Worm (Caenorhabditis elegans) whole organism, mixed stage, embryonic: ENCODE measurements around the gene shn-1.

Experiments used
- M03D4.4 ChIP-seq: sonication (generic microtip); optimal IDR thresholded peaks from 2 replicates; lab custom pipeline; 2017; ENCODE audit warnings: mild to moderate bottlenecking, missing genetic modification characterization, missing compliant biosample characterization
- bed-3 ChIP-seq: fragments of 200-800 bp; sonication (Bioruptor generic); optimal IDR thresholded peaks from 3 replicates; lab custom pipeline; 2018; ENCODE audit warnings: mild to moderate bottlenecking, missing genetic modification characterization, moderate library complexity, missing compliant biosample characterization
- blmp-1 ChIP-seq: fragments of 150-350 bp; optimal IDR thresholded peaks from 2 replicates; lab custom pipeline; 2014; ENCODE audit warnings: missing biosample characterization, missing genetic modification characterization
- ceh-43 ChIP-seq: fragments of 200-800 bp; sonication (Bioruptor generic); optimal IDR thresholded peaks from 2 replicates; lab custom pipeline; 2018; ENCODE audit warnings: mild to moderate bottlenecking, missing genetic modification characterization, moderate library complexity, missing compliant biosample characterization
- ces-1 ChIP-seq: fragments of 150-350 bp; optimal IDR thresholded peaks from 2 replicates; lab custom pipeline; 2014; ENCODE audit warnings: missing biosample characterization, missing genetic modification reagents, missing genetic modification characterization
- drap-1 ChIP-seq: fragments of 200-800 bp; sonication (Bioruptor generic); optimal IDR thresholded peaks from 3 replicates; lab custom pipeline; 2018; ENCODE audit warnings: mild to moderate bottlenecking, missing genetic modification characterization, missing compliant biosample characterization
- elt-1 ChIP-seq: sonication (generic microtip); optimal IDR thresholded peaks from 2 replicates; lab custom pipeline; 2017; ENCODE audit warnings: missing genetic modification characterization, mild to moderate bottlenecking, missing compliant biosample characterization, antibody characterized with exemption, moderate library complexity, borderline replicate concordance; ENCODE audit not compliant: insufficient read depth
- elt-3 ChIP-seq: fragments of 150-350 bp; optimal IDR thresholded peaks from 2 replicates; lab custom pipeline; 2014; ENCODE audit warnings: missing biosample characterization, missing genetic modification characterization
- flh-1 ChIP-seq: fragments of 200-800 bp; sonication (Bioruptor generic); optimal IDR thresholded peaks from 2 replicates; lab custom pipeline; 2018; ENCODE audit warnings: mild to moderate bottlenecking, missing genetic modification characterization, moderate library complexity, missing compliant biosample characterization
- ham-2 ChIP-seq: fragments of 200-800 bp; sonication (Bioruptor generic); optimal IDR thresholded peaks from 2 replicates; lab custom pipeline; 2018; ENCODE audit warnings: mild to moderate bottlenecking, missing genetic modification characterization, missing compliant biosample characterization
- lin-13 ChIP-seq: fragments of 150-350 bp; optimal IDR thresholded peaks from 2 replicates; lab custom pipeline; 2014; ENCODE audit warnings: missing biosample characterization, missing genetic modification characterization
- lin-32 ChIP-seq: fragments of 200-800 bp; sonication (Bioruptor generic); optimal IDR thresholded peaks from 2 replicates; lab custom pipeline; 2018; ENCODE audit warnings: mild to moderate bottlenecking, missing genetic modification characterization, missing compliant biosample characterization
- mls-2 ChIP-seq: sonication (generic microtip); optimal IDR thresholded peaks from 2 replicates; lab custom pipeline; 2016; ENCODE audit warnings: mild to moderate bottlenecking, missing genetic modification characterization, moderate library complexity, missing compliant biosample characterization
- nhr-12 ChIP-seq: fragments of 150-350 bp; optimal IDR thresholded peaks from 2 replicates; lab custom pipeline; 2014; ENCODE audit warnings: missing biosample characterization, missing genetic modification characterization
- nhr-2 ChIP-seq: fragments of 150-350 bp; optimal IDR thresholded peaks from 2 replicates; lab custom pipeline; 2014; ENCODE audit warnings: missing biosample characterization, missing genetic modification characterization
- nhr-237 ChIP-seq: fragments of 150-350 bp; optimal IDR thresholded peaks from 2 replicates; lab custom pipeline; 2014; ENCODE audit warnings: missing biosample characterization, missing genetic modification characterization
- nhr-28 ChIP-seq: fragments of 150-350 bp; optimal IDR thresholded peaks from 2 replicates; lab custom pipeline; 2014; ENCODE audit warnings: missing biosample characterization, missing genetic modification characterization
- pha-4 ChIP-seq: fragments of 150-350 bp; optimal IDR thresholded peaks from 2 replicates; lab custom pipeline; 2018; ENCODE audit warnings: missing biosample characterization, missing genetic modification reagents, missing genetic modification characterization
- sem-2 ChIP-seq: fragments of 200-800 bp; sonication (Bioruptor generic); optimal IDR thresholded peaks from 2 replicates; lab custom pipeline; 2018; ENCODE audit warnings: mild to moderate bottlenecking, missing genetic modification characterization, missing compliant biosample characterization
- sptf-1 ChIP-seq: sonication (generic microtip); optimal IDR thresholded peaks from 2 replicates; lab custom pipeline; 2017; ENCODE audit warnings: mild to moderate bottlenecking, missing genetic modification characterization, moderate library complexity, missing compliant biosample characterization
- tbx-8 ChIP-seq: fragments of 200-800 bp; sonication (Bioruptor generic); optimal IDR thresholded peaks from 2 replicates; lab custom pipeline; 2018; ENCODE audit warnings: mild to moderate bottlenecking, missing genetic modification characterization, moderate library complexity, missing compliant biosample characterization
- unc-120 ChIP-seq: sonication (generic microtip); optimal IDR thresholded peaks from 2 replicates; lab custom pipeline; 2017; ENCODE audit warnings: missing genetic modification characterization, missing compliant biosample characterization; ENCODE audit not compliant: poor library complexity, severe bottlenecking
- unc-39 ChIP-seq: fragments of 150-350 bp; optimal IDR thresholded peaks from 2 replicates; lab custom pipeline; 2014; ENCODE audit warnings: missing biosample characterization, missing genetic modification characterization
- unc-62 ChIP-seq: fragments of 150-350 bp; optimal IDR thresholded peaks from 2 replicates; lab custom pipeline; 2014; ENCODE audit warnings: missing biosample characterization, missing genetic modification reagents, missing genetic modification characterization
- zip-8 ChIP-seq: fragments of 150-350 bp; optimal IDR thresholded peaks from 2 replicates; lab custom pipeline; 2014; ENCODE audit warnings: missing biosample characterization, missing genetic modification characterization

shn-1 gene

ce11 chrII:11417999-11418398, 27.2 kb upstream of the shn-1 start, which contains the start of gene C05D12.2:
C05D12.2 (plus strand) TSS chrII:11418299.
- no peak for TF ChIP-seq blmp-1 (tag; lab: Kevin White, UChicago)

- TF ChIP-seq nhr-12 (tag; lab: Kevin White, UChicago) (no peak), pha-4 (tag; lab: Kevin White, UChicago) (no peak), flh-1 (GFP tag; lab: Kevin White, UChicago) (no peak), mls-2 (tag; lab: Kevin White, UChicago) (no peak), tbx-8 (GFP tag; lab: Kevin White, UChicago) (no peak), elt-3 (no peak)
Observed at ce11 chrII:11415672-11416071, 24.9 kb upstream of the shn-1 start, which contains the start of gene C05D12.1. C05D12.1 (minus strand) TSS chrII:11415772.

- TF ChIP-seq drap-1 (GFP tag; lab: Kevin White, UChicago): no peak
- no peak for TF ChIP-seq pha-4 (tag; lab: Kevin White, UChicago)
- TF ChIP-seq nhr-28 (tag; lab: Kevin White, UChicago): no peak
- no peak for TF ChIP-seq M03D4.4
- no peak for TF ChIP-seq sem-2 (GFP tag; lab: Kevin White, UChicago)
- peak; percentile 78 for TF ChIP-seq ces-1 (GFP tag; lab: Kevin White, UChicago)
Observed at ce11 chrII:11409678-11410133, 18.9 kb upstream of the shn-1 start, which contains the start of gene C05D12.7. C05D12.7 (plus strand) TSS chrII:11410083.

ce11 chrII:11400386-11400785, 9.6 kb upstream of the shn-1 start:
- TF ChIP-seq nhr-2 (tag; lab: Kevin White, UChicago) (peak; percentile 41), ceh-43 (no peak)

- TF ChIP-seq flh-1 (GFP tag; lab: Kevin White, UChicago): no peak
- no peak for TF ChIP-seq unc-120 (tag; lab: Kevin White, UChicago)
- no peak for TF ChIP-seq lin-13 (tag; lab: Kevin White, UChicago)
- no peak for TF ChIP-seq ces-1 (GFP tag; lab: Kevin White, UChicago)
- peak; percentile 19 for TF ChIP-seq mls-2 (tag; lab: Kevin White, UChicago)
- TF ChIP-seq sptf-1 (tag; lab: Kevin White, UChicago): peak; percentile 29
- no peak for TF ChIP-seq zip-8
- no peak for TF ChIP-seq unc-39 (tag; lab: Kevin White, UChicago)
- no peak for TF ChIP-seq ceh-43
- no peak for TF ChIP-seq nhr-12 (tag; lab: Kevin White, UChicago)
- TF ChIP-seq nhr-237: no peak
- no peak for TF ChIP-seq ham-2
- peak; percentile 2 for TF ChIP-seq pha-4 (tag; lab: Kevin White, UChicago)
- no peak for TF ChIP-seq elt-1
Observed at ce11 chrII:11398787-11399186, 8.0 kb upstream of the shn-1 start.

- TF ChIP-seq lin-32 (GFP tag; lab: Kevin White, UChicago): no peak
- TF ChIP-seq ces-1 (GFP tag; lab: Kevin White, UChicago): peak; percentile 93
Observed at ce11 chrII:11396217-11396616, 5.5 kb upstream of the shn-1 start.

- TF ChIP-seq tbx-8 (GFP tag; lab: Kevin White, UChicago) (no peak), mls-2 (tag; lab: Kevin White, UChicago) (peak; percentile 3), pha-4 (tag; lab: Kevin White, UChicago) (peak; percentile 72), nhr-12 (tag; lab: Kevin White, UChicago) (no peak), sptf-1 (tag; lab: Kevin White, UChicago) (peak; percentile 34)
Observed at ce11 chrII:11393787-11394186, 3.0 kb upstream of the shn-1 start.

ce11 chrII:11392390-11392789, 1.6 kb upstream of the shn-1 start:
- TF ChIP-seq mls-2 (tag; lab: Kevin White, UChicago): no peak
- TF ChIP-seq unc-62 (GFP tag; lab: Kevin White, UChicago): no peak
- no peak for TF ChIP-seq zip-8
- TF ChIP-seq M03D4.4: no peak
- TF ChIP-seq nhr-2 (tag; lab: Kevin White, UChicago): no peak
- TF ChIP-seq bed-3 (GFP tag; lab: Kevin White, UChicago): no peak
- TF ChIP-seq pha-4 (tag; lab: Kevin White, UChicago): no peak
- TF ChIP-seq, all 35 proteins: peak for 0
